In the genomic region with DNA sequence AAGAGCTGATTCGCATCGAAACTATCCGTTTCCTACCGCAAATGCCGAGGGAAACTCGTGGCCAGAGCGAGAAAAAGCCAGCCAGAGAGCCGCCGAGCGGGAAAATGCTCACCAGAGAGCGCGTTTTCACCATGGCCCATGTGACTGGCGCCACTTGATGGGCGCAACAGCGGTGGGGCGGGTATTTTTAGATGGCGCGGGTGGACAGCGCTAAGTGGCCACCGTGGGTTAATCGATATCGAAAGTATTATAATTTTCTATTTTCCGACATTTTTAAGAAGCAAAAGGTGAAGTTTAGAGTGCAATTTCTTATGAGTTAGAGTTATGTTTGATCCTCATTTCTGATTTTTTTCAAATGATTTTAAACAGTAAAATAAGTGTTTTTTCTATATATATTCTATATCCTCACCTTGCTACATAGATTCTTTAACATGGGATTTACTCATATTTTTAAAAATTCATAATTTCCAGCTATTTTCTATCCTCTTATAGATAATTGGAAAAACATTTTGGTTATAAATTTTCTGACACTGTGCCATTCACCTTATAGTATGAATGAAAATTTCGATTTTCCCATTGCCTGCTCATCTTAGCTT, we compare ENCODE assay signal across 6 fruit fly cellular contexts.
A peak's percentile ranks its signal among the peaks of the same experiment; 100 is the strongest.
TF ChIP-seq lines count a peak whose summit lies in the region.

A gene (minus strand): TSS at position 360 of the 596 bp plus-strand sequence.

- peak; percentile 38 for TF ChIP-seq CTCF in whole organism, embryonic (GFP tag; optimal IDR thresholded peaks at IDR 0.05; lab: Kevin White, UChicago)

TF ChIP-seq in whole organism, 6 proteins besides CTCF, POLR2A, EP300 and RAD21:
- TF ChIP-seq pan (optimal IDR thresholded peaks at IDR 0.05; lab: Kevin White, UChicago) (no peak), Dll (optimal IDR thresholded peaks at IDR 0.05; lab: Kevin White, UChicago) (peak; percentile 64)

TF ChIP-seq in whole organism, adult, 20 proteins besides CTCF, POLR2A, EP300 and RAD21:
- peak; percentile 71 for TF ChIP-seq CG12768 (GFP tag; optimal IDR thresholded peaks at IDR 0.05; lab: Kevin White, UChicago)
- TF ChIP-seq CG14711 (tag; optimal IDR thresholded peaks at IDR 0.05; lab: Kevin White, UChicago), result peak; percentile 54
- peak; percentile 2 for TF ChIP-seq Clk (GFP tag; optimal IDR thresholded peaks at IDR 0.05; lab: Kevin White, UChicago)
- TF ChIP-seq toe (GFP tag; optimal IDR thresholded peaks at IDR 0.05; lab: Kevin White, UChicago), result no peak
- no peak for TF ChIP-seq ovo (GFP tag; optimal IDR thresholded peaks at IDR 0.05; lab: Kevin White, UChicago)
- TF ChIP-seq Mnt (GFP tag; optimal IDR thresholded peaks at IDR 0.05; lab: Kevin White, UChicago), result peak; percentile 18
- peak; percentile 65 for TF ChIP-seq CG7101 (tag; optimal IDR thresholded peaks at IDR 0.05; lab: Kevin White, UChicago)
- peak; percentile 27 for TF ChIP-seq pad (GFP tag; optimal IDR thresholded peaks at IDR 0.05; lab: Kevin White, UChicago)
- no peak for TF ChIP-seq CG7045 (GFP tag; optimal IDR thresholded peaks at IDR 0.05; lab: Kevin White, UChicago)
- TF ChIP-seq CG1620 (GFP tag; optimal IDR thresholded peaks at IDR 0.05; lab: Kevin White, UChicago), result no peak
- peak; percentile 80 for TF ChIP-seq CG33017 (tag; optimal IDR thresholded peaks at IDR 0.05; lab: Kevin White, UChicago)
- TF ChIP-seq tj (GFP tag; optimal IDR thresholded peaks at IDR 0.05; lab: Kevin White, UChicago), result no peak
- peak; percentile 12 for TF ChIP-seq CG5204 (GFP tag; optimal IDR thresholded peaks at IDR 0.05; lab: Kevin White, UChicago)
- no peak for TF ChIP-seq Crg-1 (GFP tag; optimal IDR thresholded peaks at IDR 0.05; lab: Kevin White, UChicago)

TF ChIP-seq in whole organism, embryonic, 481 proteins besides CTCF, POLR2A, EP300 and RAD21 (continues in another document):
- TF ChIP-seq gcm (GFP tag; optimal IDR thresholded peaks at IDR 0.05; lab: Kevin White, UChicago) (no peak), sna (GFP tag; IDR thresholded peaks at IDR 0.05; lab: Robert Waterston, UW; ENCODE audit: partially characterized antibody) (no peak), nerfin-1 (tag; optimal IDR thresholded peaks at IDR 0.05; lab: Kevin White, UChicago) (peak; percentile 80), fu2 (GFP tag; optimal IDR thresholded peaks at IDR 0.05; lab: Kevin White, UChicago) (peak; percentile 12), HLH4C (GFP tag; IDR thresholded peaks at IDR 0.05; lab: Robert Waterston, UW; ENCODE audit: partially characterized antibody) (no peak), CG11695 (GFP tag; IDR thresholded peaks at IDR 0.05; lab: Robert Waterston, UW) (peak; percentile 86), CG7839 (tag; optimal IDR thresholded peaks at IDR 0.05; lab: Kevin White, UChicago) (peak; percentile 81), HLH54F (GFP tag; optimal IDR thresholded peaks at IDR 0.05; lab: Kevin White, UChicago) (peak; percentile 15), zf30C (GFP tag; optimal IDR thresholded peaks at IDR 0.05; lab: Kevin White, UChicago) (no peak), CG1792 (GFP tag; optimal IDR thresholded peaks at IDR 0.05; lab: Kevin White, UChicago) (no peak), CG4360 (GFP tag; IDR thresholded peaks at IDR 0.05; lab: Robert Waterston, UW) (no peak), da (GFP tag; optimal IDR thresholded peaks at IDR 0.05; lab: Kevin White, UChicago) (no peak), wdn (GFP tag; IDR thresholded peaks at IDR 0.05; lab: Robert Waterston, UW) (0 out of 2 replicates have a peak, but pooled peaks have one; percentile 24), CG2678 (tag; optimal IDR thresholded peaks at IDR 0.05; lab: Kevin White, UChicago) (peak; percentile 95), croc (GFP tag; conservative IDR thresholded peaks at IDR 0.05; lab: Robert Waterston, UW) (peak; percentile 74), sens-2 (GFP tag; IDR thresholded peaks at IDR 0.05; lab: Robert Waterston, UW) (no peak), abd-A (tag; optimal IDR thresholded peaks at IDR 0.05; lab: Kevin White, UChicago) (peak; percentile 49)

TF ChIP-seq in whole organism, prepupa, 60 proteins besides CTCF, POLR2A, EP300 and RAD21 (continues in another document):
- TF ChIP-seq Blimp-1 (GFP tag; optimal IDR thresholded peaks at IDR 0.05; lab: Kevin White, UChicago) (no peak), CG32006 (GFP tag; optimal IDR thresholded peaks at IDR 0.05; lab: Kevin White, UChicago) (peak; percentile 83), Eip78C (GFP tag; lab: Kevin White, UChicago) (peak; percentile 81), ss (GFP tag; optimal IDR thresholded peaks at IDR 0.05; lab: Kevin White, UChicago) (no peak), CG10631 (GFP tag; optimal IDR thresholded peaks at IDR 0.05; lab: Kevin White, UChicago) (peak; percentile 60), Sox102F (GFP tag; optimal IDR thresholded peaks at IDR 0.05; lab: Kevin White, UChicago) (no peak), Hr4 (GFP tag; optimal IDR thresholded peaks at IDR 0.05; lab: Kevin White, UChicago) (peak; percentile 76), CG8119 (GFP tag; IDR thresholded peaks at IDR 0.05; lab: Robert Waterston, UW) (peak; percentile 83), dac (GFP tag; optimal IDR thresholded peaks at IDR 0.05; lab: Kevin White, UChicago) (no peak), Hr39 (GFP tag; optimal IDR thresholded peaks at IDR 0.05; lab: Kevin White, UChicago) (no peak), fkh (GFP tag; optimal IDR thresholded peaks at IDR 0.05; lab: Kevin White, UChicago) (no peak), Sox14 (GFP tag; optimal IDR thresholded peaks at IDR 0.05; lab: Kevin White, UChicago) (peak; percentile 5), pdm3 (GFP tag; optimal IDR thresholded peaks at IDR 0.05; lab: Kevin White, UChicago) (peak; percentile 45), CG8319 (GFP tag; optimal IDR thresholded peaks at IDR 0.05; lab: Kevin White, UChicago) (no peak), svp (GFP tag; lab: Kevin White, UChicago) (peak; percentile 66), CG6276 (GFP tag; optimal IDR thresholded peaks at IDR 0.05; lab: Kevin White, UChicago) (peak; percentile 77), CG7368 (GFP tag; optimal IDR thresholded peaks at IDR 0.05; lab: Kevin White, UChicago) (no peak), CG11902 (GFP tag; optimal IDR thresholded peaks at IDR 0.05; lab: Kevin White, UChicago) (no peak), CG4318 (GFP tag; optimal IDR thresholded peaks at IDR 0.05; lab: Kevin White, UChicago) (peak; percentile 59)

TF ChIP-seq in whole organism, pupa, 21 proteins besides CTCF, POLR2A, EP300 and RAD21:
- TF ChIP-seq fd96Ca (GFP tag; IDR thresholded peaks at IDR 0.05; lab: Robert Waterston, UW) (peak; percentile 55; the same call in 1 of the 3 replicates), CG17806 (tag; optimal IDR thresholded peaks at IDR 0.05; lab: Kevin White, UChicago) (no peak), Snoo (tag; optimal IDR thresholded peaks at IDR 0.05; lab: Kevin White, UChicago) (no peak), CG8159 (tag; optimal IDR thresholded peaks at IDR 0.05; lab: Kevin White, UChicago) (peak; percentile 76), CG12605 (GFP tag; IDR thresholded peaks at IDR 0.05; lab: Robert Waterston, UW) (peak; percentile 51), Pif1B (GFP tag; optimal IDR thresholded peaks at IDR 0.05; lab: Kevin White, UChicago) (no peak), Pif1A (GFP tag; optimal IDR thresholded peaks at IDR 0.05; lab: Kevin White, UChicago) (peak; percentile 24), CG4496 (GFP tag; IDR thresholded peaks at IDR 0.05; lab: Robert Waterston, UW) (peak; percentile 81), CG14655 (GFP tag; optimal IDR thresholded peaks at IDR 0.05; lab: Kevin White, UChicago) (peak; percentile 84), CG32121 (GFP tag; IDR thresholded peaks at IDR 0.05; lab: Robert Waterston, UW) (peak; percentile 81), rn (GFP tag; IDR thresholded peaks at IDR 0.05; lab: Robert Waterston, UW) (no peak), Ets98B (GFP tag; IDR thresholded peaks at IDR 0.05; lab: Robert Waterston, UW) (peak; percentile 73), CG8301 (tag; optimal IDR thresholded peaks at IDR 0.05; lab: Kevin White, UChicago) (peak; percentile 77), CG10348 (GFP tag; IDR thresholded peaks at IDR 0.05; lab: Robert Waterston, UW) (peak; percentile 48; the same call in 1 of the 2 replicates), CG15710 (tag; optimal IDR thresholded peaks at IDR 0.05; lab: Kevin White, UChicago) (peak; percentile 58), CG34367 (tag; optimal IDR thresholded peaks at IDR 0.05; lab: Kevin White, UChicago) (no peak)

TF ChIP-seq in whole organism, wandering third instar larva, 38 proteins besides CTCF, POLR2A, EP300 and RAD21:
- TF ChIP-seq Vsx2 (GFP tag; optimal IDR thresholded peaks at IDR 0.05; lab: Kevin White, UChicago; ENCODE audit: partially characterized antibody), result no peak
- TF ChIP-seq Myc (optimal IDR thresholded peaks at IDR 0.05; lab: Kevin White, UChicago), result no peak
- TF ChIP-seq fru (GFP tag; optimal IDR thresholded peaks at IDR 0.05; lab: Kevin White, UChicago), result peak; percentile 19
- peak; percentile 18 for TF ChIP-seq Sp1 (GFP tag; optimal IDR thresholded peaks at IDR 0.05; lab: Kevin White, UChicago)
- TF ChIP-seq Rel (GFP tag; optimal IDR thresholded peaks at IDR 0.05; lab: Kevin White, UChicago), result no peak
- TF ChIP-seq Rel (tag; optimal IDR thresholded peaks at IDR 0.05; lab: Kevin White, UChicago), result no peak
- peak; percentile 55 for TF ChIP-seq HLH106 (tag; optimal IDR thresholded peaks at IDR 0.05; lab: Kevin White, UChicago)
- TF ChIP-seq sv (GFP tag; optimal IDR thresholded peaks at IDR 0.05; lab: Kevin White, UChicago), result peak; percentile 11
- TF ChIP-seq dmrt93B (GFP tag; optimal IDR thresholded peaks at IDR 0.05; lab: Kevin White, UChicago), result peak; percentile 6
- TF ChIP-seq ey (GFP tag; optimal IDR thresholded peaks at IDR 0.05; lab: Kevin White, UChicago), result no peak
- peak in 1 of 2 experiments; percentile 40 for TF ChIP-seq foxo (GFP tag; optimal IDR thresholded peaks at IDR 0.05; lab: Kevin White, UChicago)
